Worm (Caenorhabditis elegans) whole organism, young adult: Measurements from ENCODE around the gene C02F5.14.

Source experiments
- B0035.1 ChIP-seq: sonication (generic microtip); optimal IDR thresholded peaks from 2 replicates; lab custom pipeline; 2016; ENCODE audit warnings: missing genetic modification characterization, mild to moderate bottlenecking, missing compliant biosample characterization, missing genotype, missing genetic modification reagents
- F37B4.10 ChIP-seq: fragments of 200-800 bp; sonication (Bioruptor generic); IDR thresholded peaks from 2 replicates; pipeline ENCODE4 v1.3.6; 2022; ENCODE audit warnings: missing genetic modification characterization, missing compliant biosample characterization
- F49E8.2 ChIP-seq: sonication (generic microtip); optimal IDR thresholded peaks from 3 replicates; lab custom pipeline; 2017; ENCODE audit warnings: missing genetic modification characterization, mild to moderate bottlenecking, missing compliant biosample characterization, antibody characterized with exemption, moderate library complexity; ENCODE audit not compliant: insufficient read depth
- K12H6.12 ChIP-seq: fragments of 200-800 bp; sonication (Bioruptor generic); optimal IDR thresholded peaks from 2 replicates; lab custom pipeline; 2018; ENCODE audit warnings: mild to moderate bottlenecking, missing genetic modification characterization, missing compliant biosample characterization
- Y53G8AR.9 ChIP-seq: fragments of 200-800 bp; sonication (Bioruptor generic); conservative IDR thresholded peaks from 2 replicates; pipeline ENCODE4 v1.3.6; 2022; ENCODE audit warnings: missing genetic modification reagents, missing genetic modification characterization, missing compliant biosample characterization
- Y67H2A.10 ChIP-seq: fragments of 200-800 bp; sonication (Bioruptor generic); conservative IDR thresholded peaks from 2 replicates; pipeline ENCODE4 v1.3.6; 2022; ENCODE audit warnings: missing genetic modification reagents, missing genetic modification characterization, missing compliant biosample characterization
- Y95B8A.8 ChIP-seq: fragments of 200-800 bp; sonication (Bioruptor generic); IDR thresholded peaks from 2 replicates; pipeline ENCODE4 v1.3.6; 2022; ENCODE audit warnings: missing genetic modification reagents, missing genetic modification characterization, missing compliant biosample characterization
- aptf-2 ChIP-seq: fragments of 200-800 bp; sonication (Bioruptor generic); conservative IDR thresholded peaks from 2 replicates; pipeline ENCODE4 v1.3.6; 2022; ENCODE audit warnings: missing genetic modification reagents, missing genetic modification characterization, missing compliant biosample characterization
- aptf-3 ChIP-seq: fragments of 200-800 bp; sonication (Bioruptor generic); IDR thresholded peaks from 2 replicates; pipeline ENCODE4 v1.3.6; 2022; ENCODE audit warnings: missing genetic modification characterization, missing compliant biosample characterization
- athp-1 ChIP-seq: sonication (generic microtip); optimal IDR thresholded peaks from 2 replicates; lab custom pipeline; 2017; ENCODE audit warnings: mild to moderate bottlenecking, missing genetic modification characterization, missing compliant biosample characterization
- ccch-3 ChIP-seq: fragments of 200-800 bp; sonication (Bioruptor generic); optimal IDR thresholded peaks from 2 replicates; lab custom pipeline; 2018; ENCODE audit warnings: mild to moderate bottlenecking, missing genetic modification characterization, missing compliant biosample characterization
- ceh-40 ChIP-seq: fragments of 200-800 bp; sonication (Bioruptor generic); IDR thresholded peaks from 2 replicates; pipeline ENCODE4 v1.3.6; 2022; ENCODE audit warnings: missing genetic modification characterization, missing compliant biosample characterization
- dox-1 ChIP-seq: fragments of 200-800 bp; sonication (Bioruptor generic); IDR thresholded peaks from 2 replicates; pipeline ENCODE4 v1.3.6; 2022; ENCODE audit warnings: missing genetic modification reagents, missing genetic modification characterization, missing compliant biosample characterization
- egl-44 ChIP-seq: fragments of 200-800 bp; sonication (Bioruptor generic); IDR thresholded peaks from 2 replicates; pipeline ENCODE4 v1.3.6; 2022; ENCODE audit warnings: missing genetic modification reagents, missing genetic modification characterization, missing compliant biosample characterization
- ekl-4 ChIP-seq: fragments of 200-800 bp; sonication (Bioruptor generic); IDR thresholded peaks from 2 replicates; pipeline ENCODE4 v1.3.6; 2022; ENCODE audit warnings: missing genetic modification reagents, missing genetic modification characterization, missing compliant biosample characterization
- gei-17 ChIP-seq: fragments of 200-800 bp; sonication (Bioruptor generic); optimal IDR thresholded peaks from 2 replicates; lab custom pipeline; 2018; ENCODE audit warnings: mild to moderate bottlenecking, missing genetic modification characterization, missing compliant biosample characterization
- hmg-20 ChIP-seq: fragments of 200-800 bp; sonication (Bioruptor generic); IDR thresholded peaks from 2 replicates; pipeline ENCODE4 v1.3.6; 2022; ENCODE audit warnings: missing genetic modification reagents, missing genetic modification characterization, missing compliant biosample characterization
- lag-1 ChIP-seq: fragments of 200-800 bp; sonication (Bioruptor generic); IDR thresholded peaks from 2 replicates; pipeline ENCODE4 v1.3.6; 2022; ENCODE audit warnings: missing genetic modification reagents, missing genetic modification characterization, missing compliant biosample characterization
- let-526 ChIP-seq: fragments of 200-800 bp; sonication (Bioruptor generic); IDR thresholded peaks from 2 replicates; pipeline ENCODE4 v1.3.6; 2022; ENCODE audit warnings: missing genetic modification reagents, missing genetic modification characterization, missing compliant biosample characterization
- lin-26 ChIP-seq: fragments of 200-800 bp; sonication (Bioruptor generic); IDR thresholded peaks from 2 replicates; pipeline ENCODE4 v1.3.6; 2022; ENCODE audit warnings: missing genetic modification reagents, missing genetic modification characterization, missing compliant biosample characterization
- lsl-1 ChIP-seq: fragments of 200-800 bp; sonication (Bioruptor generic); optimal IDR thresholded peaks from 2 replicates; lab custom pipeline; 2018; ENCODE audit warnings: mild to moderate bottlenecking, missing genetic modification characterization, moderate library complexity, missing compliant biosample characterization
- lsy-27 ChIP-seq: sonication (generic microtip); optimal IDR thresholded peaks from 2 replicates; lab custom pipeline; 2017; ENCODE audit warnings: missing genetic modification characterization, mild to moderate bottlenecking, missing compliant biosample characterization, antibody characterized with exemption, missing genotype, borderline replicate concordance; ENCODE audit not compliant: insufficient read depth
- madf-10 ChIP-seq: sonication (generic microtip); optimal IDR thresholded peaks from 2 replicates; lab custom pipeline; 2016; ENCODE audit warnings: mild to moderate bottlenecking, missing genetic modification characterization, missing compliant biosample characterization
- mxl-1 ChIP-seq: sonication (generic microtip); optimal IDR thresholded peaks from 2 replicates; lab custom pipeline; 2016; ENCODE audit warnings: missing genetic modification characterization, missing compliant biosample characterization
- nfya-2 ChIP-seq: fragments of 200-800 bp; sonication (Bioruptor generic); IDR thresholded peaks from 2 replicates; pipeline ENCODE4 v1.3.6; 2022; ENCODE audit warnings: missing genetic modification reagents, missing genetic modification characterization, missing compliant biosample characterization
- nfyb-1 ChIP-seq: fragments of 200-800 bp; sonication (Bioruptor generic); IDR thresholded peaks from 2 replicates; pipeline ENCODE4 v1.3.6; 2022; ENCODE audit warnings: missing genetic modification reagents, missing genetic modification characterization, missing compliant biosample characterization
- nhr-120 ChIP-seq: fragments of 200-800 bp; sonication (Bioruptor generic); IDR thresholded peaks from 2 replicates; pipeline ENCODE4 v1.3.6; 2022; ENCODE audit warnings: missing genetic modification characterization, missing compliant biosample characterization
- nhr-80 ChIP-seq: sonication (generic microtip); optimal IDR thresholded peaks from 2 replicates; lab custom pipeline; 2016; ENCODE audit warnings: missing genetic modification characterization, missing compliant biosample characterization
- rcor-1 ChIP-seq: fragments of 200-800 bp; sonication (Bioruptor generic); IDR thresholded peaks from 2 replicates; pipeline ENCODE4 v1.3.6; 2022; ENCODE audit warnings: missing genetic modification reagents, missing genetic modification characterization, missing compliant biosample characterization
- rpc-1 ChIP-seq, 2 experiments: fragments of 150-350 bp in 1 of 2; sonication (generic microtip) in 1 of 2; optimal IDR thresholded peaks; 2 replicates each; lab custom pipeline; 2014 to 2018; ENCODE audit warnings: missing biosample characterization in 1 of 2, missing genetic modification characterization in 1 of 2, missing genetic modification reagents in 1 of 2, missing genotype in 1 of 2
- snpc-3.4 ChIP-seq: sonication (generic microtip); optimal IDR thresholded peaks from 2 replicates; lab custom pipeline; 2017; ENCODE audit warnings: missing genetic modification characterization, mild to moderate bottlenecking, missing compliant biosample characterization, antibody characterized with exemption, moderate library complexity, missing genotype, missing genetic modification reagents
- snpc-4 ChIP-seq, 5 experiments: fragments of 150-350 bp in 1 of 5; sonication (generic microtip) in 4 of 5; optimal IDR thresholded peaks; 2 replicates each; lab custom pipeline; 2014 to 2018; ENCODE audit warnings: missing genetic modification characterization in 5 of 5, missing biosample characterization in 3 of 5, antibody characterized with exemption in 2 of 5, mild to moderate bottlenecking in 2 of 5, missing compliant biosample characterization in 2 of 5, missing genotype in 2 of 5, moderate library complexity in 2 of 5, missing genetic modification reagents in 1 of 5
- tbp1 ChIP-seq: fragments of 200-800 bp; sonication (Bioruptor generic); optimal IDR thresholded peaks from 2 replicates; lab custom pipeline; 2018; ENCODE audit warnings: mild to moderate bottlenecking, missing genetic modification characterization, missing compliant biosample characterization
- ztf-6 ChIP-seq: fragments of 200-800 bp; sonication (Bioruptor generic); IDR thresholded peaks from 2 replicates; pipeline ENCODE4 v1.3.6; 2022; ENCODE audit warnings: missing genetic modification reagents, missing genetic modification characterization, missing compliant biosample characterization

Gene C02F5.14

DNA sequence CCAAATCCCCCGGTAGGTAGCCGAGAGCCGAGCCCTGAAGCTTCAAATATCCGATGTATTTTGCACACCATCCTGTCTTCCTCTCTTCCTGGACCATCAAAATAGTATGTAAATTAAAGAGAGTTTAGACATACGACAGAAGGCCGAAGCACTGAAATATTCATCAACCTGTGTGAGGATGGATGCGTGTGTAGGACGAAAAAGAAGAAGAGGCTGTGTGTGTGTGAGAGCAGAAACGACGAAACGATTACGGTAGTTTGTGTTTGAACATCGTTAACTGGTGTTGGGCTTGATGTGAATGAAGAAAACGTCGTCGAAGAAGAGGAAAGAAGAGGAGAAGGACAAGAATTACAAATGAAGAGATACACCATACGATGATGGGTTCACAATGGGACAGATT lies 23.8 kb downstream of the C02F5.14 start:
- no peak for TF ChIP-seq madf-10
- TF ChIP-seq lsy-27 (tag; lab: Kevin White, UChicago): no peak
- TF ChIP-seq lag-1 (GFP tag; lab: Robert Waterston, UW): no peak
- TF ChIP-seq, all 124 proteins: peak for 0

DNA sequence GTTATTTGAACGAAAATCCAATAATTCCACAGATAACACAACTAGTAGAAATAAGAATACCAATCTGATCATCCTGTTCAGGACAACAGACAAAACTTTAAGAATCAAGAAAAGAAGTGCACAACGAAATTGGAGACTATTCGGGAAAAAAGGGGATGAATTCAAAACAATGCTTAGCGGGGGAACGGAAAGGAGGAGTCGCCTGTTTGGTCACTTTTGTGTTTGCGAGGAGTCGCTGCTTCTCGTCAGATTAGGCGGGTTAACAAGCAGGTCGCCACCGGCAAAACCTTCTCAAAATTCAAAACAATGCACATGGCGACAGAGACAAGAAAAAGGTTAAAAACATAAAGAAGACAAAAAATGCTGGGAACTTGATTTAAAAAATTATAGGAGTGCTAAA lies 25.5 kb downstream of the C02F5.14 start, which contains the start of gene C30A5.10:
Gene C30A5.10, minus strand, starts transcription at position 101 of the 400 bp plus-strand sequence.
- TF ChIP-seq rpc-1 (optimal IDR thresholded peaks at IDR 0.05; lab: Kevin White, UChicago) (no peak), rpc-1 (tag; optimal IDR thresholded peaks at IDR 0.05; lab: Kevin White, UChicago) (no peak), lin-26 (GFP tag; lab: Robert Waterston, UW) (no peak), nfyb-1 (no peak), K12H6.12 (tag; lab: Kevin White, UChicago) (no peak), aptf-3 (GFP tag; lab: Robert Waterston, UW) (no peak), ceh-40 (no peak), gei-17 (GFP tag; lab: Kevin White, UChicago) (no peak), nhr-120 (no peak), F49E8.2 (tag; lab: Kevin White, UChicago) (no peak), egl-44 (no peak), Y53G8AR.9 (GFP tag; lab: Robert Waterston, UW) (no peak), tbp1 (GFP tag; lab: Kevin White, UChicago) (no peak)
- TF ChIP-seq, all 124 proteins: peak for 0

DNA sequence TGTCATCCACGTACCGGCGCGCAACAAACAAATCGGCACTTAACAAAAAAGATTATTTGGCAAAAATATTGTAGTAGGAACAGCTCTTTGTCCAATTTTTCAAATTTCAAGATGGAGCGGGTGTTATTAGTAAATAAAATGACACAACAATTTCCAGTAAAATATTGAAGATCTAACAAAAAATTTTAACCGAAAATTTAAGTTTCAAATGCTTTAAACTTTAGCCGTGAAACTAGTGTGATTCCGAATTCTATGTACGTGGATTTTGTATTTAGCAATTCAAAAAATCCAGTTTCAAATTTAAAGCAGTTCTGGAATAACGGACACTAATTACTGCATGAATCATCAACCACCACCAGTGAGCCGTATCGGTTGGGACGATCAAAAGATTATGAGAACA lies 32.6 kb downstream of the C02F5.14 start, which contains the start of gene snb-5:
Gene snb-5, plus strand, starts transcription at position 301 of the 400 bp plus-strand sequence.
- TF ChIP-seq athp-1 (tag; lab: Kevin White, UChicago): no peak
- TF ChIP-seq aptf-3 (GFP tag; lab: Robert Waterston, UW): no peak
- no peak for TF ChIP-seq aptf-2 (GFP tag; lab: Robert Waterston, UW)
- no peak for TF ChIP-seq rcor-1 (GFP tag; lab: Robert Waterston, UW)
- TF ChIP-seq tbp1 (GFP tag; lab: Kevin White, UChicago): no peak
- TF ChIP-seq ztf-6: no peak
- TF ChIP-seq F37B4.10 (GFP tag; lab: Robert Waterston, UW): no peak
- no peak for TF ChIP-seq Y67H2A.10
- TF ChIP-seq let-526: no peak
- TF ChIP-seq ccch-3 (GFP tag; lab: Kevin White, UChicago): no peak
- TF ChIP-seq lag-1 (GFP tag; lab: Robert Waterston, UW): no peak
- no peak for TF ChIP-seq lsl-1 (GFP tag; lab: Kevin White, UChicago)
- TF ChIP-seq mxl-1 (tag; lab: Kevin White, UChicago): no peak
- no peak for TF ChIP-seq snpc-4 (GFP tag; optimal IDR thresholded peaks at IDR 0.05; lab: Kevin White, UChicago)
- TF ChIP-seq snpc-4 (tag; optimal IDR thresholded peaks at IDR 0.05; lab: Kevin White, UChicago): no peak
- no peak for TF ChIP-seq ekl-4 (GFP tag; lab: Robert Waterston, UW)
- no peak for TF ChIP-seq dox-1 (GFP tag; lab: Robert Waterston, UW)
- TF ChIP-seq hmg-20: no peak
- TF ChIP-seq nfya-2: no peak
- no peak for TF ChIP-seq B0035.1 (tag; lab: Kevin White, UChicago)
- no peak for TF ChIP-seq snpc-3.4 (tag; lab: Kevin White, UChicago)

DNA sequence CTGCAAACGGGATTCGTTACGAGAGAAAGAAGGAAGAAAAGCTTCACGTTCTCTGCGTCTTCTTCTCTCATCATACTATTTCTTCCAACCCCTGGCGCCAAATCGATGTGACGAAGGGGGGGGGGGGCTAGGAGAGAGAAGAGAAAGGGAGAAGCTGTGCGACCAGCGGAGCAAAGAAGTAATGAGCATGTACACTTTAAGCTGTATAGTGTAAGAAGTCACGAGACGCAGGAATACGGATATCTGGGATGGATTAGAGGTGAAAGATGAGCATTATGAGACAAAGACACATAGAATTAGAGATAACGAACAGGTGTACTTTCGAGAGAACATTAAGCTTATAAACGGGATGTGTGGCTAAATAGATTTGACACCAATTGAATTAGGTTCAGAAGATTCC lies 33.6 kb downstream of the C02F5.14 start:
- no peak for TF ChIP-seq nhr-80
- peak; percentile 65 for TF ChIP-seq K12H6.12 (tag; lab: Kevin White, UChicago)
- TF ChIP-seq Y95B8A.8 (GFP tag; lab: Robert Waterston, UW): no peak
